Fruit fly (Drosophila melanogaster) whole organism: ENCODE results near the gene sloth2.

Experiments
- Dll ChIP-seq: fragments of >200 bp; optimal IDR thresholded peaks from 2 replicates; lab custom pipeline; 2017
- usp ChIP-seq: fragments of >200 bp; optimal IDR thresholded peaks from 2 replicates; lab custom pipeline; 2017; ENCODE audit warnings: missing biosample characterization, missing genetic modification characterization, mixed read lengths

dm6 chrX:7014931-7015428 is 3.8 kb downstream of the sloth2 start:
- TF ChIP-seq Dll (lab: Kevin White, UChicago): no peak
- TF ChIP-seq usp: no peak
